Worm (Caenorhabditis elegans) whole organism, L4 larva: Measurements from ENCODE around the gene fmo-2.

Experiments used
- D1046.2 ChIP-seq: fragments of 200-800 bp; sonication (Bioruptor generic); IDR thresholded peaks from 2 replicates; pipeline ENCODE4 v1.3.6; 2022; ENCODE audit warnings: missing genetic modification characterization, missing compliant biosample characterization
- F10B5.3 ChIP-seq: sonication (generic microtip); optimal IDR thresholded peaks from 2 replicates; lab custom pipeline; 2016; ENCODE audit warnings: mild to moderate bottlenecking, missing genetic modification characterization, missing compliant biosample characterization
- F26F4.8 ChIP-seq: fragments of 200-800 bp; sonication (Bioruptor generic); conservative IDR thresholded peaks from 2 replicates; pipeline ENCODE4 v1.3.6; 2022; ENCODE audit warnings: missing genetic modification characterization, missing compliant biosample characterization
- F49E8.2 ChIP-seq: sonication (generic microtip); optimal IDR thresholded peaks from 2 replicates; lab custom pipeline; 2016; ENCODE audit warnings: missing compliant biosample characterization, mild to moderate bottlenecking, missing genetic modification characterization, borderline replicate concordance
- R02D3.7 ChIP-seq: fragments of 150-350 bp; sonication (generic microtip); optimal IDR thresholded peaks from 3 replicates; lab custom pipeline; 2014; ENCODE audit warnings: missing biosample characterization, missing genetic modification characterization
- T20F7.1 ChIP-seq: fragments of 200-800 bp; sonication (Bioruptor generic); optimal IDR thresholded peaks from 2 replicates; lab custom pipeline; 2018; ENCODE audit warnings: mild to moderate bottlenecking, missing genetic modification characterization, missing compliant biosample characterization
- Y48G9A.11 ChIP-seq: fragments of 200-800 bp; sonication (Bioruptor generic); IDR thresholded peaks from 2 replicates; pipeline ENCODE4 v1.3.6; 2022; ENCODE audit warnings: missing genetic modification reagents, missing genetic modification characterization, missing compliant biosample characterization
- Y5F2A.4 ChIP-seq: fragments of 200-800 bp; sonication (Bioruptor generic); optimal IDR thresholded peaks from 2 replicates; lab custom pipeline; 2018; ENCODE audit warnings: mild to moderate bottlenecking, missing genetic modification characterization, missing compliant biosample characterization
- ZK546.5 ChIP-seq, 2 experiments: sonication (generic microtip); optimal IDR thresholded peaks; 2 replicates each; lab custom pipeline; 2017; ENCODE audit warnings: missing biosample characterization in 2 of 2, missing genetic modification characterization in 2 of 2
- aha-1 ChIP-seq: fragments of 150-350 bp; peaks from one replicate; lab custom pipeline; 2014; ENCODE audit warnings: missing biosample characterization, missing genetic modification characterization
- aly-2 ChIP-seq: sonication (generic microtip); optimal IDR thresholded peaks from 2 replicates; lab custom pipeline; 2018; ENCODE audit warnings: missing biosample characterization, missing genetic modification characterization
- attf-4 ChIP-seq: sonication (generic microtip); optimal IDR thresholded peaks from 3 replicates; lab custom pipeline; 2017; ENCODE audit warnings: missing biosample characterization, missing genetic modification characterization
- ceh-28 ChIP-seq: fragments of 150-350 bp; optimal IDR thresholded peaks from 2 replicates; lab custom pipeline; 2014; ENCODE audit warnings: missing biosample characterization, missing genetic modification reagents, missing genetic modification characterization
- ceh-44 ChIP-seq: fragments of 200-800 bp; sonication (Bioruptor generic); IDR thresholded peaks from 2 replicates; pipeline ENCODE4 v1.3.6; 2022; ENCODE audit warnings: missing genetic modification reagents, missing genetic modification characterization, missing compliant biosample characterization
- ceh-62 ChIP-seq: sonication (generic microtip); optimal IDR thresholded peaks from 2 replicates; lab custom pipeline; 2017; ENCODE audit warnings: missing biosample characterization, missing genetic modification characterization
- ces-1 ChIP-seq: fragments of 150-350 bp; sonication (generic microtip); optimal IDR thresholded peaks from 4 replicates; lab custom pipeline; 2014; ENCODE audit warnings: missing biosample characterization, missing genetic modification reagents, missing genetic modification characterization
- daf-16 ChIP-seq, 3 experiments: sonication (generic microtip); optimal IDR thresholded peaks; 2 replicates each; lab custom pipeline; 2016 to 2017; ENCODE audit warnings: missing genetic modification characterization in 3 of 3, missing genetic modification reagents in 3 of 3, mild to moderate bottlenecking in 2 of 3, missing compliant biosample characterization in 2 of 3, missing biosample characterization in 1 of 3, moderate library complexity in 1 of 3
- daf-19 ChIP-seq: fragments of 200-800 bp; sonication (Bioruptor generic); conservative IDR thresholded peaks from 2 replicates; pipeline ENCODE4 v1.3.6; 2022; ENCODE audit warnings: missing genetic modification characterization, missing compliant biosample characterization
- dmd-6 ChIP-seq: fragments of 200-800 bp; sonication (Bioruptor generic); IDR thresholded peaks from 2 replicates; pipeline ENCODE4 v1.3.6; 2022; ENCODE audit warnings: missing genetic modification reagents, missing genetic modification characterization, missing compliant biosample characterization
- dmd-8 ChIP-seq: fragments of 200-800 bp; sonication (Bioruptor generic); IDR thresholded peaks from 2 replicates; pipeline ENCODE4 v1.3.6; 2022; ENCODE audit warnings: missing genetic modification characterization, missing compliant biosample characterization
- dpl-1 ChIP-seq: fragments of 150-350 bp; optimal IDR thresholded peaks from 2 replicates; lab custom pipeline; 2014; ENCODE audit warnings: missing biosample characterization, missing genetic modification reagents, missing genetic modification characterization
- dve-1 ChIP-seq: sonication (generic microtip); optimal IDR thresholded peaks from 2 replicates; lab custom pipeline; 2017; ENCODE audit warnings: antibody characterized with exemption, mild to moderate bottlenecking, missing genetic modification characterization, missing compliant biosample characterization; ENCODE audit not compliant: insufficient read depth
- gei-8 ChIP-seq: fragments of 200-800 bp; sonication (Bioruptor generic); optimal IDR thresholded peaks from 2 replicates; lab custom pipeline; 2018; ENCODE audit warnings: mild to moderate bottlenecking, missing genetic modification characterization, missing compliant biosample characterization
- hif-1 ChIP-seq, 2 experiments: sonication (generic microtip); optimal IDR thresholded peaks; 2 replicates each; lab custom pipeline; 2016 to 2017; ENCODE audit warnings: missing compliant biosample characterization in 2 of 2, missing genetic modification characterization in 2 of 2, missing genetic modification reagents in 2 of 2, missing genotype in 2 of 2, mild to moderate bottlenecking in 1 of 2
- hlh-30 ChIP-seq: sonication (generic microtip); optimal IDR thresholded peaks from 2 replicates; lab custom pipeline; 2017; ENCODE audit warnings: antibody characterized with exemption, mild to moderate bottlenecking, missing genetic modification characterization, missing compliant biosample characterization; ENCODE audit not compliant: insufficient read depth
- jun-1 ChIP-seq: fragments of 150-350 bp; optimal IDR thresholded peaks from 2 replicates; lab custom pipeline; 2014; ENCODE audit warnings: missing biosample characterization, missing genetic modification reagents, missing genetic modification characterization
- lim-7 ChIP-seq: fragments of 200-800 bp; sonication (Bioruptor generic); IDR thresholded peaks from 2 replicates; pipeline ENCODE4 v1.3.6; 2022; ENCODE audit warnings: missing genetic modification characterization, missing compliant biosample characterization
- lin-15B ChIP-seq: fragments of 150-350 bp; sonication (generic microtip); optimal IDR thresholded peaks from 3 replicates; lab custom pipeline; 2014; ENCODE audit warnings: missing biosample characterization, missing genetic modification characterization
- lin-29 ChIP-seq: fragments of 200-800 bp; sonication (Bioruptor generic); IDR thresholded peaks from 2 replicates; pipeline ENCODE4 v1.3.6; 2022; ENCODE audit warnings: missing genetic modification reagents, missing genetic modification characterization, missing compliant biosample characterization
- lin-38 ChIP-seq: fragments of 200-800 bp; sonication (Bioruptor generic); IDR thresholded peaks from 2 replicates; pipeline ENCODE4 v1.3.6; 2022; ENCODE audit warnings: missing genetic modification reagents, missing genetic modification characterization, missing compliant biosample characterization
- lin-39 ChIP-seq: fragments of 150-350 bp; optimal IDR thresholded peaks from 2 replicates; lab custom pipeline; 2014; ENCODE audit warnings: missing biosample characterization, missing genetic modification reagents, missing genetic modification characterization
- lir-3 ChIP-seq: sonication (generic microtip); optimal IDR thresholded peaks from 2 replicates; lab custom pipeline; 2016; ENCODE audit warnings: mild to moderate bottlenecking, missing genetic modification characterization, missing compliant biosample characterization
- mep-1 ChIP-seq: fragments of 150-350 bp; sonication (generic microtip); optimal IDR thresholded peaks from 3 replicates; lab custom pipeline; 2014; ENCODE audit warnings: missing biosample characterization, missing genetic modification characterization
- nhr-102 ChIP-seq: sonication (generic microtip); optimal IDR thresholded peaks from 2 replicates; lab custom pipeline; 2016; ENCODE audit warnings: mild to moderate bottlenecking, missing genetic modification characterization, moderate library complexity, missing compliant biosample characterization
- nhr-11 ChIP-seq: fragments of 150-350 bp; optimal IDR thresholded peaks from 2 replicates; lab custom pipeline; 2014; ENCODE audit warnings: missing biosample characterization, missing genetic modification characterization
- nhr-41 ChIP-seq: fragments of 200-800 bp; sonication (Bioruptor generic); IDR thresholded peaks from 2 replicates; pipeline ENCODE4 v1.3.6; 2022; ENCODE audit warnings: missing genetic modification reagents, missing genetic modification characterization, missing compliant biosample characterization
- nhr-6 ChIP-seq: fragments of 150-350 bp; optimal IDR thresholded peaks from 2 replicates; lab custom pipeline; 2014; ENCODE audit warnings: missing biosample characterization, missing genetic modification characterization
- nhr-76 ChIP-seq: fragments of 150-350 bp; optimal IDR thresholded peaks from 2 replicates; lab custom pipeline; 2014; ENCODE audit warnings: missing biosample characterization, missing genetic modification characterization
- pqm-1 ChIP-seq: sonication (generic microtip); optimal IDR thresholded peaks from 2 replicates; lab custom pipeline; 2017; ENCODE audit warnings: missing biosample characterization, missing genetic modification characterization
- rbr-2 ChIP-seq: sonication (generic microtip); optimal IDR thresholded peaks from 2 replicates; lab custom pipeline; 2016; ENCODE audit warnings: missing genotype, missing genetic modification characterization, missing compliant biosample characterization
- set-16 ChIP-seq: fragments of 200-800 bp; sonication (Bioruptor generic); IDR thresholded peaks from 2 replicates; pipeline ENCODE4 v1.3.6; 2022; ENCODE audit warnings: missing genetic modification reagents, missing genetic modification characterization, missing compliant biosample characterization
- snpc-1.2 ChIP-seq: fragments of 200-800 bp; sonication (Bioruptor generic); IDR thresholded peaks from 2 replicates; pipeline ENCODE4 v1.3.6; 2022; ENCODE audit warnings: missing genetic modification reagents, missing genetic modification characterization, missing compliant biosample characterization
- spr-3 ChIP-seq: fragments of 200-800 bp; sonication (Bioruptor generic); optimal IDR thresholded peaks from 2 replicates; lab custom pipeline; 2018; ENCODE audit warnings: mild to moderate bottlenecking, missing genetic modification characterization, missing compliant biosample characterization
- unc-62 ChIP-seq, 3 experiments: fragments of 150-350 bp in 1 of 3; sonication (generic microtip); optimal IDR thresholded peaks in 2 of 3; peaks in 1 of 3; 1 replicate in 1 of 3; 2 replicates in 2 of 3; lab custom pipeline; 2014 to 2017; ENCODE audit warnings: missing biosample characterization in 3 of 3, missing genetic modification characterization in 3 of 3, missing genetic modification reagents in 3 of 3, missing genotype in 1 of 3
- vab-7 ChIP-seq: fragments of 200-800 bp; sonication (Bioruptor generic); IDR thresholded peaks from 2 replicates; pipeline ENCODE4 v1.3.6; 2022; ENCODE audit warnings: missing genetic modification reagents, missing genetic modification characterization, missing compliant biosample characterization
- zfp-2 ChIP-seq: sonication (generic microtip); optimal IDR thresholded peaks from 2 replicates; lab custom pipeline; 2016; ENCODE audit warnings: mild to moderate bottlenecking, missing genetic modification characterization, missing compliant biosample characterization
- ztf-11 ChIP-seq: fragments of 150-350 bp; optimal IDR thresholded peaks from 2 replicates; lab custom pipeline; 2014; ENCODE audit warnings: missing biosample characterization, missing genetic modification characterization

The fmo-2 gene

ce11 chrIV:10697022-10697979 is 15.0 kb downstream of the fmo-2 start, which contains the start of gene allo-1 (continued):
- TF ChIP-seq ceh-44 (GFP tag; lab: Robert Waterston, UW): no peak
- no peak for TF ChIP-seq F49E8.2 (tag; lab: Kevin White, UChicago)
- peak; percentile 65 for TF ChIP-seq nhr-11 (tag; lab: Kevin White, UChicago)
- TF ChIP-seq aly-2: no peak
- no peak for TF ChIP-seq lir-3 (tag; lab: Kevin White, UChicago)
- TF ChIP-seq lin-39: no peak
- TF ChIP-seq lin-15B: no peak
- TF ChIP-seq jun-1 (tag; lab: Kevin White, UChicago): peak; percentile 62
- no peak for TF ChIP-seq attf-4 (tag; lab: Kevin White, UChicago)
- no peak for TF ChIP-seq daf-19 (GFP tag; lab: Robert Waterston, UW)
- TF ChIP-seq zfp-2: no peak
- TF ChIP-seq hlh-30 (tag; lab: Kevin White, UChicago): peak; percentile 97
- peak; percentile 79 for TF ChIP-seq mep-1 (tag; lab: Kevin White, UChicago)
- no peak for TF ChIP-seq gei-8 (GFP tag; lab: Kevin White, UChicago)
- TF ChIP-seq lin-38 (GFP tag; lab: Robert Waterston, UW): no peak; the same call in 1 of the 2 replicates
- no peak for TF ChIP-seq F26F4.8 (GFP tag; lab: Robert Waterston, UW)
- no peak for TF ChIP-seq ces-1
- no peak for TF ChIP-seq nhr-102
- TF ChIP-seq snpc-1.2 (GFP tag; lab: Robert Waterston, UW): peak; percentile 64
- TF ChIP-seq ceh-28 (tag; lab: Kevin White, UChicago): no peak
- no peak for TF ChIP-seq daf-16 (GFP tag; optimal IDR thresholded peaks at IDR 0.05; lab: Kevin White, UChicago)
- peak; percentile 18 for TF ChIP-seq daf-16 (tag; optimal IDR thresholded peaks at IDR 0.05; lab: Kevin White, UChicago)
- peak in 1 of 2 experiments; percentile 56 for TF ChIP-seq hif-1 (tag; optimal IDR thresholded peaks at IDR 0.05; lab: Kevin White, UChicago)
- peak; percentile 24 for TF ChIP-seq rbr-2
- TF ChIP-seq dmd-6 (GFP tag; lab: Robert Waterston, UW): peak; percentile 78
- no peak for TF ChIP-seq nhr-76 (tag; lab: Kevin White, UChicago)
- TF ChIP-seq spr-3: no peak
- TF ChIP-seq pqm-1 (tag; lab: Kevin White, UChicago): peak; percentile 7
- TF ChIP-seq T20F7.1 (GFP tag; lab: Kevin White, UChicago): peak; percentile 30
- TF ChIP-seq nhr-6 (tag; lab: Kevin White, UChicago): peak; percentile 63
- TF ChIP-seq vab-7 (GFP tag; lab: Robert Waterston, UW): no peak
- TF ChIP-seq nhr-41: no peak

- TF ChIP-seq gei-8 (GFP tag; lab: Kevin White, UChicago) (no peak), lim-7 (GFP tag; lab: Robert Waterston, UW) (0 out of 2 replicates have a peak, but pooled peaks have one; percentile 39), dmd-8 (GFP tag; lab: Robert Waterston, UW) (0 out of 2 replicates have a peak, but pooled peaks have one; percentile 55), set-16 (GFP tag; lab: Robert Waterston, UW) (peak; percentile 68), unc-62 (GFP tag; optimal IDR thresholded peaks at IDR 0.05 in 1 of 2; lab: Kevin White, UChicago) (peak in 1 of 2 experiments; percentile 17), unc-62 (tag; optimal IDR thresholded peaks at IDR 0.05; lab: Kevin White, UChicago) (no peak), lin-38 (GFP tag; lab: Robert Waterston, UW) (no peak)
Measured at ce11 chrIV:10698486-10698885, 16.2 kb downstream of the fmo-2 start.

- no peak for TF ChIP-seq R02D3.7 (tag; lab: Kevin White, UChicago)
- no peak for TF ChIP-seq dpl-1
- TF ChIP-seq F10B5.3 (tag; lab: Kevin White, UChicago): no peak
- TF ChIP-seq dve-1 (tag; lab: Kevin White, UChicago): peak; percentile 18
- no peak for TF ChIP-seq D1046.2 (GFP tag; lab: Robert Waterston, UW)
- TF ChIP-seq ceh-62: no peak
- peak; percentile 86 for TF ChIP-seq aha-1
- TF ChIP-seq lin-29 (GFP tag; lab: Robert Waterston, UW): no peak
- peak; percentile 20; the same call in 1 of the 2 replicates for TF ChIP-seq dmd-6 (GFP tag; lab: Robert Waterston, UW)
- no peak for TF ChIP-seq mep-1 (tag; lab: Kevin White, UChicago)
- TF ChIP-seq ztf-11 (tag; lab: Kevin White, UChicago): no peak
- TF ChIP-seq ZK546.5 (tag; optimal IDR thresholded peaks at IDR 0.05; lab: Kevin White, UChicago): no peak
- no peak for TF ChIP-seq Y48G9A.11
- TF ChIP-seq Y5F2A.4 (GFP tag; lab: Kevin White, UChicago): no peak
Measured at ce11 chrIV:10699000-10699399, 16.7 kb downstream of the fmo-2 start.
